Fruit fly (Drosophila melanogaster) whole organism, prepupa: ENCODE results near the gene KaiR1D.

Source experiments
- CG10631 ChIP-seq: fragments of 200-800 bp; sonication (Bioruptor generic); optimal IDR thresholded peaks from 2 replicates; lab custom pipeline; 2016; ENCODE audit warnings: missing biosample characterization, missing genetic modification characterization
- CG10669 ChIP-seq: fragments of 200-800 bp; sonication (Bioruptor generic); optimal IDR thresholded peaks from 3 replicates; lab custom pipeline; 2018; ENCODE audit warnings: missing biosample characterization, mild to moderate bottlenecking, missing genetic modification characterization, moderate library complexity
- CG11294 ChIP-seq: fragments of 200-800 bp; sonication (Bioruptor generic); IDR thresholded peaks from 2 replicates; pipeline ENCODE4 v1.3.6; 2022; ENCODE audit warnings: missing biosample characterization, missing genetic modification characterization
- CG11902 ChIP-seq: fragments of 200-800 bp; sonication (Bioruptor generic); optimal IDR thresholded peaks from 3 replicates; lab custom pipeline; 2016; ENCODE audit warnings: missing biosample characterization, missing genetic modification characterization
- CG1621 ChIP-seq: fragments of 200-800 bp; sonication (Bioruptor generic); optimal IDR thresholded peaks from 3 replicates; lab custom pipeline; 2018; ENCODE audit warnings: missing biosample characterization, mild to moderate bottlenecking, missing genetic modification characterization
- CG16779 ChIP-seq: fragments of 200-800 bp; sonication (Bioruptor generic); optimal IDR thresholded peaks from 3 replicates; lab custom pipeline; 2017; ENCODE audit warnings: missing biosample characterization, mild to moderate bottlenecking, missing genetic modification characterization
- CG3032 ChIP-seq: fragments of 200-800 bp; optimal IDR thresholded peaks from 2 replicates; lab custom pipeline; 2019; ENCODE audit warnings: missing biosample characterization, mild to moderate bottlenecking, missing genetic modification characterization, moderate library complexity
- CG31627 ChIP-seq: fragments of 200-800 bp; sonication (Bioruptor generic); optimal IDR thresholded peaks from 3 replicates; lab custom pipeline; 2016; ENCODE audit warnings: missing biosample characterization, missing genetic modification characterization
- CG32006 ChIP-seq: fragments of 200-800 bp; sonication (Bioruptor generic); optimal IDR thresholded peaks from 3 replicates; lab custom pipeline; 2017; ENCODE audit warnings: missing biosample characterization, mild to moderate bottlenecking, missing genetic modification characterization
- CG3919 ChIP-seq: fragments of 200-800 bp; sonication (Bioruptor generic); optimal IDR thresholded peaks from 3 replicates; lab custom pipeline; 2016; ENCODE audit warnings: missing biosample characterization, missing genetic modification characterization
- CG4318 ChIP-seq: fragments of 200-800 bp; sonication (Bioruptor generic); optimal IDR thresholded peaks from 3 replicates; lab custom pipeline; 2017; ENCODE audit warnings: missing biosample characterization, mild to moderate bottlenecking, missing genetic modification characterization
- CG6163 ChIP-seq: fragments of 200-800 bp; sonication (Bioruptor generic); IDR thresholded peaks from 3 replicates; pipeline ENCODE4 v1.3.6; 2022; ENCODE audit warnings: missing biosample characterization, missing genetic modification characterization
- CG6276 ChIP-seq: fragments of 200-800 bp; sonication (Bioruptor generic); optimal IDR thresholded peaks from 2 replicates; lab custom pipeline; 2017; ENCODE audit warnings: missing biosample characterization, mild to moderate bottlenecking, missing genetic modification characterization
- CG6854 ChIP-seq: fragments of 200-800 bp; sonication (Bioruptor generic); optimal IDR thresholded peaks from 2 replicates; lab custom pipeline; 2017; ENCODE audit warnings: missing biosample characterization, mild to moderate bottlenecking, missing genetic modification characterization
- CG7368 ChIP-seq: fragments of 200-800 bp; sonication (Bioruptor generic); optimal IDR thresholded peaks from 3 replicates; lab custom pipeline; 2016; ENCODE audit warnings: missing biosample characterization, missing genetic modification characterization
- CG8119 ChIP-seq: fragments of 200-800 bp; sonication (Bioruptor generic); IDR thresholded peaks from 3 replicates; pipeline ENCODE4 v1.3.6; 2022; ENCODE audit warnings: missing biosample characterization, missing genetic modification characterization
- CG8319 ChIP-seq: fragments of 200-800 bp; sonication (Bioruptor generic); optimal IDR thresholded peaks from 3 replicates; lab custom pipeline; 2016; ENCODE audit warnings: missing biosample characterization, missing genetic modification characterization
- CG9139 ChIP-seq: fragments of 200-800 bp; sonication (Bioruptor generic); optimal IDR thresholded peaks from 3 replicates; lab custom pipeline; 2017; ENCODE audit warnings: missing biosample characterization, mild to moderate bottlenecking, missing genetic modification characterization
- Eip78C ChIP-seq: fragments of 200-800 bp; sonication (Bioruptor generic); peaks from one replicate; lab custom pipeline; 2016; ENCODE audit warnings: missing biosample characterization, missing genetic modification characterization
- Eip93F ChIP-seq: fragments of 200-800 bp; sonication (Bioruptor generic); optimal IDR thresholded peaks from 2 replicates; lab custom pipeline; 2016; ENCODE audit warnings: missing biosample characterization, mild to moderate bottlenecking, missing genetic modification characterization
- Ets21C ChIP-seq: fragments of 200-800 bp; sonication (Bioruptor generic); optimal IDR thresholded peaks from 3 replicates; lab custom pipeline; 2016; ENCODE audit warnings: missing biosample characterization, missing genetic modification characterization
- Ets96B ChIP-seq: fragments of 200-800 bp; optimal IDR thresholded peaks from 2 replicates; lab custom pipeline; 2019; ENCODE audit warnings: missing biosample characterization, mild to moderate bottlenecking, missing genetic modification characterization, moderate library complexity
- Gug ChIP-seq: fragments of 200-800 bp; sonication (Bioruptor generic); IDR thresholded peaks from 2 replicates; pipeline ENCODE4 v1.3.6; 2022; ENCODE audit warnings: missing biosample characterization, missing genetic modification characterization
- Hr38 ChIP-seq: sonication (Bioruptor generic); optimal IDR thresholded peaks from 2 replicates; lab custom pipeline; 2016; ENCODE audit warnings: missing biosample characterization, missing genetic modification characterization
- Hr39 ChIP-seq: fragments of 200-800 bp; sonication (Bioruptor generic); optimal IDR thresholded peaks from 2 replicates; lab custom pipeline; 2016; ENCODE audit warnings: missing biosample characterization, missing genetic modification characterization
- Hr4 ChIP-seq: fragments of 200-800 bp; sonication (Bioruptor generic); optimal IDR thresholded peaks from 3 replicates; lab custom pipeline; 2016; ENCODE audit warnings: missing biosample characterization, missing genetic modification characterization
- Lpt ChIP-seq: fragments of 200-800 bp; sonication (Bioruptor generic); optimal IDR thresholded peaks from 3 replicates; lab custom pipeline; 2016; ENCODE audit warnings: missing biosample characterization, missing genetic modification characterization
- Met ChIP-seq: fragments of 200-800 bp; sonication (Bioruptor generic); optimal IDR thresholded peaks from 3 replicates; lab custom pipeline; 2016; ENCODE audit warnings: missing biosample characterization, missing genetic modification characterization
- OdsH ChIP-seq: fragments of 200-800 bp; sonication (Bioruptor generic); optimal IDR thresholded peaks from 3 replicates; lab custom pipeline; 2016; ENCODE audit warnings: missing biosample characterization, missing genetic modification characterization
- Smox ChIP-seq: fragments of 200-800 bp; sonication (Bioruptor generic); optimal IDR thresholded peaks from 3 replicates; lab custom pipeline; 2016; ENCODE audit warnings: missing biosample characterization, missing genetic modification characterization
- Sox102F ChIP-seq: fragments of 200-800 bp; sonication (Bioruptor generic); optimal IDR thresholded peaks from 2 replicates; lab custom pipeline; 2016; ENCODE audit warnings: missing biosample characterization, mild to moderate bottlenecking, missing genetic modification characterization
- Sox15 ChIP-seq: fragments of 200-800 bp; sonication (Bioruptor generic); optimal IDR thresholded peaks from 3 replicates; lab custom pipeline; 2016; ENCODE audit warnings: missing biosample characterization, missing genetic modification characterization
- achi ChIP-seq: fragments of 200-800 bp; sonication (Bioruptor generic); optimal IDR thresholded peaks from 3 replicates; lab custom pipeline; 2016; ENCODE audit warnings: missing biosample characterization, missing genetic modification characterization
- acj6 ChIP-seq: fragments of 200-800 bp; sonication (Bioruptor generic); optimal IDR thresholded peaks from 3 replicates; lab custom pipeline; 2016; ENCODE audit warnings: missing biosample characterization, missing genetic modification characterization
- cyc ChIP-seq: fragments of 200-800 bp; sonication (Bioruptor generic); optimal IDR thresholded peaks from 3 replicates; lab custom pipeline; 2016; ENCODE audit warnings: missing biosample characterization, missing genetic modification characterization
- dsx ChIP-seq: fragments of 200-800 bp; optimal IDR thresholded peaks from 3 replicates; lab custom pipeline; 2019; ENCODE audit warnings: missing biosample characterization, mild to moderate bottlenecking, missing genetic modification characterization, moderate library complexity; ENCODE audit not compliant: poor library complexity, severe bottlenecking
- esn ChIP-seq: fragments of 200-800 bp; sonication (Bioruptor generic); optimal IDR thresholded peaks from 2 replicates; lab custom pipeline; 2016; ENCODE audit warnings: missing biosample characterization, mild to moderate bottlenecking, missing genetic modification characterization, moderate library complexity
- fd85E ChIP-seq: fragments of 200-800 bp; sonication (Bioruptor generic); optimal IDR thresholded peaks from 3 replicates; lab custom pipeline; 2016; ENCODE audit warnings: missing biosample characterization, missing genetic modification characterization
- fkh ChIP-seq: fragments of 200-800 bp; sonication (Bioruptor generic); optimal IDR thresholded peaks from 3 replicates; lab custom pipeline; 2017; ENCODE audit warnings: missing biosample characterization, mild to moderate bottlenecking, missing genetic modification characterization, moderate library complexity
- lz ChIP-seq: fragments of 200-800 bp; sonication (Bioruptor generic); optimal IDR thresholded peaks from 3 replicates; lab custom pipeline; 2016; ENCODE audit warnings: missing biosample characterization, missing genetic modification characterization
- net ChIP-seq: fragments of 200-800 bp; sonication (Bioruptor generic); optimal IDR thresholded peaks from 3 replicates; lab custom pipeline; 2016; ENCODE audit warnings: missing biosample characterization, missing genetic modification characterization
- pdm3 ChIP-seq: fragments of 200-800 bp; sonication (Bioruptor generic); optimal IDR thresholded peaks from 3 replicates; lab custom pipeline; 2016; ENCODE audit warnings: missing biosample characterization, missing genetic modification characterization
- salr ChIP-seq, 2 experiments: fragments of 200-800 bp; sonication (Bioruptor generic); optimal IDR thresholded peaks; 3 replicates each; lab custom pipeline; 2016 to 2018; ENCODE audit warnings: missing biosample characterization in 2 of 2, missing genetic modification characterization in 2 of 2, mild to moderate bottlenecking in 1 of 2
- spab ChIP-seq: fragments of 200-800 bp; sonication (Bioruptor generic); optimal IDR thresholded peaks from 2 replicates; lab custom pipeline; 2017; ENCODE audit warnings: missing biosample characterization, mild to moderate bottlenecking, missing genetic modification characterization, missing genetic modification reagents
- ss ChIP-seq, 2 experiments: fragments of 200-800 bp; sonication (Bioruptor generic); optimal IDR thresholded peaks; 2 replicates in 1 of 2; 3 replicates in 1 of 2; lab custom pipeline; 2017 to 2018; ENCODE audit warnings: mild to moderate bottlenecking in 2 of 2, missing biosample characterization in 2 of 2, missing genetic modification characterization in 2 of 2, moderate library complexity in 1 of 2
- svp ChIP-seq: fragments of 200-800 bp; sonication (Bioruptor generic); peaks from one replicate; lab custom pipeline; 2016; ENCODE audit warnings: missing biosample characterization, missing genetic modification characterization
- topi ChIP-seq: fragments of 200-800 bp; sonication (Bioruptor generic); optimal IDR thresholded peaks from 3 replicates; lab custom pipeline; 2016; ENCODE audit warnings: missing biosample characterization, missing genetic modification characterization
- vri ChIP-seq: fragments of 200-800 bp; sonication (Bioruptor generic); optimal IDR thresholded peaks from 3 replicates; lab custom pipeline; 2016; ENCODE audit warnings: missing biosample characterization, mild to moderate bottlenecking, missing genetic modification characterization

Gene KaiR1D

dm6 chr3R:20836257-20836856 is 29.7 kb downstream of the KaiR1D start (continued):
- TF ChIP-seq CG6276 (GFP tag; lab: Kevin White, UChicago) (peak; percentile 49), OdsH (GFP tag; lab: Kevin White, UChicago) (peak; percentile 44), Lpt (no peak), lz (GFP tag; lab: Kevin White, UChicago) (no peak), CG10631 (GFP tag; lab: Kevin White, UChicago) (peak; percentile 43), CG11902 (GFP tag; lab: Kevin White, UChicago) (no peak), CG9139 (no peak), acj6 (GFP tag; lab: Kevin White, UChicago) (peak; percentile 37), ss (GFP tag; optimal IDR thresholded peaks at IDR 0.05; lab: Kevin White, UChicago) (no peak)

- no peak for TF ChIP-seq Eip93F (GFP tag; lab: Kevin White, UChicago)
- TF ChIP-seq CG4318 (GFP tag; lab: Kevin White, UChicago): no peak
- peak; percentile 18 for TF ChIP-seq Sox102F
- TF ChIP-seq achi: no peak
- TF ChIP-seq Smox: peak; percentile 24
- TF ChIP-seq acj6 (GFP tag; lab: Kevin White, UChicago): peak; percentile 6
- no peak for TF ChIP-seq CG7368 (GFP tag; lab: Kevin White, UChicago)
- TF ChIP-seq svp (GFP tag; lab: Kevin White, UChicago): peak; percentile 75
- TF ChIP-seq Hr4 (GFP tag; lab: Kevin White, UChicago): peak; percentile 13
- no peak for TF ChIP-seq Sox15 (GFP tag; lab: Kevin White, UChicago)
- peak; percentile 65 for TF ChIP-seq CG6854 (GFP tag; lab: Kevin White, UChicago)
- TF ChIP-seq cyc (GFP tag; lab: Kevin White, UChicago): peak; percentile 12
- TF ChIP-seq salr (GFP tag; optimal IDR thresholded peaks at IDR 0.05; lab: Kevin White, UChicago): no peak
- peak; percentile 6 for TF ChIP-seq Met (GFP tag; lab: Kevin White, UChicago)
- TF ChIP-seq Ets96B (tag; lab: Kevin White, UChicago): no peak
- no peak for TF ChIP-seq CG8119
- TF ChIP-seq spab (GFP tag; lab: Kevin White, UChicago): no peak
- peak; percentile 23 for TF ChIP-seq CG3919 (GFP tag; lab: Kevin White, UChicago)
- peak; percentile 72 for TF ChIP-seq Eip78C (GFP tag; lab: Kevin White, UChicago)
- TF ChIP-seq CG6163 (GFP tag; lab: Robert Waterston, UW): peak; percentile 30; the same call in 1 of the 3 replicates
- no peak for TF ChIP-seq fd85E
- peak; percentile 13 for TF ChIP-seq CG32006 (GFP tag; lab: Kevin White, UChicago)
- no peak for TF ChIP-seq Ets21C (GFP tag; lab: Kevin White, UChicago)
- TF ChIP-seq esn (GFP tag; lab: Kevin White, UChicago): peak; percentile 16
- TF ChIP-seq CG10669 (GFP tag; lab: Kevin White, UChicago): no peak
- peak; percentile 1 for TF ChIP-seq topi (GFP tag; lab: Kevin White, UChicago)
- TF ChIP-seq pdm3 (GFP tag; lab: Kevin White, UChicago): peak; percentile 6
- TF ChIP-seq Hr39 (GFP tag; lab: Kevin White, UChicago): no peak
Observed at dm6 chr3R:20835531-20835930, 30.5 kb downstream of the KaiR1D start.

- TF ChIP-seq CG11294 (no peak), CG4318 (GFP tag; lab: Kevin White, UChicago) (no peak), vri (peak; percentile 53), cyc (GFP tag; lab: Kevin White, UChicago) (no peak), fd85E (no peak), CG3032 (tag; lab: Kevin White, UChicago) (no peak), ss (GFP tag; optimal IDR thresholded peaks at IDR 0.05; lab: Kevin White, UChicago) (no peak), Smox (no peak), CG31627 (GFP tag; lab: Kevin White, UChicago) (no peak), pdm3 (GFP tag; lab: Kevin White, UChicago) (no peak), Hr4 (GFP tag; lab: Kevin White, UChicago) (no peak), CG6854 (GFP tag; lab: Kevin White, UChicago) (no peak), dsx (GFP tag; lab: Kevin White, UChicago) (no peak), Gug (GFP tag; lab: Robert Waterston, UW) (no peak), CG16779 (tag; lab: Kevin White, UChicago) (no peak), Eip78C (GFP tag; lab: Kevin White, UChicago) (peak; percentile 5), fkh (GFP tag; lab: Kevin White, UChicago) (peak; percentile 94), esn (GFP tag; lab: Kevin White, UChicago) (no peak), Hr38 (GFP tag; lab: Kevin White, UChicago) (no peak), CG1621 (no peak), net (GFP tag; lab: Kevin White, UChicago) (no peak), CG7368 (GFP tag; lab: Kevin White, UChicago) (no peak), CG8319 (GFP tag; lab: Kevin White, UChicago) (no peak)
Observed at dm6 chr3R:20834770-20835183, 31.3 kb downstream of the KaiR1D start.
